Fruit fly (Drosophila melanogaster): ENCODE data around the gene Cpr65Az.

DNA sequence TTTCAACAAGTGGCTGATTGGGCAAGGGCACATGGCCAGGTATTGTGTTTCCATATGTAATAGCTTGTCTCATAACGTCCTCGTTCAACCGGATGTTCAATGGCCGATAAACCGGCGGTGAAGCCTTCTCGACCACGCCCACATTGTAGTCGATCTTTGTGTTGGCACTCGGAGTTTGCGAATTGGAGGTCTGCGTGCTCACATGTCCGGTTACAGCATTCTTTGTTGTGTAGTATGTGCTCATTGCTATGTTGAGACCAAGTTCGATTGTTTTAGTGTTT lies 35.3 kb upstream of the Cpr65Az start:
- TF ChIP-seq CG11617 (GFP tag; optimal IDR thresholded peaks at IDR 0.05), result no peak
- TF ChIP-seq CG7045 (GFP tag; optimal IDR thresholded peaks at IDR 0.05), result no peak
- TF ChIP-seq tj (GFP tag; optimal IDR thresholded peaks at IDR 0.05), result no peak
- TF ChIP-seq Hr96 (GFP tag; optimal IDR thresholded peaks at IDR 0.05), result no peak
- TF ChIP-seq pad (GFP tag; optimal IDR thresholded peaks at IDR 0.05), result no peak

Measured in whole organism, adult.